Fruit fly (Drosophila melanogaster) whole organism, embryonic: Measurements from ENCODE around the gene CG4467.
A peak's percentile ranks its signal among the peaks of the same experiment; 100 is the strongest.

Source experiments
- Ada2b ChIP-seq: fragments of 200-800 bp; sonication (Bioruptor generic); IDR thresholded peaks from 2 replicates; pipeline ENCODE4 v1.3.6; 2022; ENCODE audit warnings: missing biosample characterization, missing genetic modification characterization
- Blimp-1 ChIP-seq: fragments of 200-800 bp; sonication (Bioruptor generic); optimal IDR thresholded peaks from 3 replicates; lab custom pipeline; 2018; ENCODE audit warnings: missing biosample characterization, missing genetic modification characterization, mild to moderate bottlenecking, moderate library complexity, missing genetic modification reagents
- CG10147 ChIP-seq: fragments of 200-800 bp; sonication (Bioruptor generic); optimal IDR thresholded peaks from 2 replicates; lab custom pipeline; 2019; ENCODE audit warnings: missing biosample characterization, mild to moderate bottlenecking, missing genetic modification characterization, moderate library complexity
- CG11695 ChIP-seq: fragments of 200-800 bp; sonication (Bioruptor generic); IDR thresholded peaks from 3 replicates; pipeline ENCODE4 v1.3.6; 2022; ENCODE audit warnings: missing biosample characterization, missing genetic modification characterization
- CG12942 ChIP-seq: fragments of 200-800 bp; sonication (Bioruptor generic); optimal IDR thresholded peaks from 3 replicates; lab custom pipeline; 2016; ENCODE audit warnings: missing biosample characterization, missing genetic modification characterization
- CG13424 ChIP-seq: fragments of 200-800 bp; sonication (Bioruptor generic); optimal IDR thresholded peaks from 2 replicates; lab custom pipeline; 2019; ENCODE audit warnings: missing biosample characterization, mild to moderate bottlenecking, missing genetic modification characterization, moderate library complexity
- CG15269 ChIP-seq: fragments of 200-800 bp; sonication (Bioruptor generic); optimal IDR thresholded peaks from 2 replicates; lab custom pipeline; 2018; ENCODE audit warnings: missing biosample characterization, mild to moderate bottlenecking, missing genetic modification characterization, moderate library complexity
- CG1603 ChIP-seq: fragments of 200-800 bp; sonication (Bioruptor generic); optimal IDR thresholded peaks from 2 replicates; lab custom pipeline; 2019; ENCODE audit warnings: missing biosample characterization, mild to moderate bottlenecking, missing genetic modification characterization, moderate library complexity
- CG17359 ChIP-seq: fragments of 200-800 bp; sonication (Bioruptor generic); optimal IDR thresholded peaks from 3 replicates; lab custom pipeline; 2018; ENCODE audit warnings: missing biosample characterization, mild to moderate bottlenecking, missing genetic modification characterization, moderate library complexity
- CG17829 ChIP-seq: fragments of 200-800 bp; optimal IDR thresholded peaks from 2 replicates; lab custom pipeline; 2019; ENCODE audit warnings: missing biosample characterization, mild to moderate bottlenecking, missing genetic modification characterization, moderate library complexity
- CG1792 ChIP-seq: fragments of 200-800 bp; sonication (Bioruptor generic); optimal IDR thresholded peaks from 2 replicates; lab custom pipeline; 2016; ENCODE audit warnings: missing biosample characterization, missing genetic modification characterization
- CG30020 ChIP-seq: fragments of 200-800 bp; optimal IDR thresholded peaks from 2 replicates; lab custom pipeline; 2019; ENCODE audit warnings: missing biosample characterization, mild to moderate bottlenecking, missing genetic modification characterization, moderate library complexity
- CG32532 ChIP-seq: fragments of 200-800 bp; sonication (Bioruptor generic); IDR thresholded peaks from 2 replicates; pipeline ENCODE4 v1.3.6; 2022; ENCODE audit warnings: missing biosample characterization, missing genetic modification characterization
- CG34376 ChIP-seq: fragments of 200-800 bp; sonication (Bioruptor generic); optimal IDR thresholded peaks from 2 replicates; lab custom pipeline; 2018; ENCODE audit warnings: missing biosample characterization, mild to moderate bottlenecking, missing genetic modification characterization
- CG7786 ChIP-seq: fragments of 200-800 bp; sonication (Bioruptor generic); optimal IDR thresholded peaks from 2 replicates; lab custom pipeline; 2016; ENCODE audit warnings: missing biosample characterization, missing genetic modification characterization
- CG9215 ChIP-seq: fragments of 200-800 bp; sonication (Bioruptor generic); IDR thresholded peaks from 2 replicates; pipeline ENCODE4 v1.3.6; 2022; ENCODE audit warnings: missing biosample characterization, missing genetic modification characterization
- CoRest ChIP-seq: fragments of 200-800 bp; sonication (Bioruptor generic); optimal IDR thresholded peaks from 3 replicates; lab custom pipeline; 2018; ENCODE audit warnings: missing biosample characterization, mild to moderate bottlenecking, missing genetic modification characterization, moderate library complexity
- Fer2 ChIP-seq: fragments of 200-800 bp; sonication (Bioruptor generic); optimal IDR thresholded peaks from 2 replicates; lab custom pipeline; 2018; ENCODE audit warnings: missing biosample characterization, mild to moderate bottlenecking, missing genetic modification characterization, moderate library complexity
- Fer3 ChIP-seq: fragments of 200-800 bp; sonication (Bioruptor generic); optimal IDR thresholded peaks from 2 replicates; lab custom pipeline; 2018; ENCODE audit warnings: missing biosample characterization, mild to moderate bottlenecking, missing genetic modification characterization, moderate library complexity
- Med ChIP-seq: fragments of 200-800 bp; sonication (Bioruptor generic); peaks from one replicate; lab custom pipeline; 2016; ENCODE audit warnings: missing biosample characterization, missing genetic modification characterization, mild to moderate bottlenecking, inconsistent platforms, moderate library complexity
- Meics ChIP-seq: fragments of 200-800 bp; sonication (Bioruptor generic); optimal IDR thresholded peaks from 2 replicates; lab custom pipeline; 2017; ENCODE audit warnings: missing biosample characterization, mild to moderate bottlenecking, missing genetic modification characterization
- Nf-YC ChIP-seq: fragments of 200-800 bp; optimal IDR thresholded peaks from 3 replicates; lab custom pipeline; 2019; ENCODE audit warnings: missing biosample characterization, mild to moderate bottlenecking, missing genetic modification characterization, moderate library complexity
- NfI ChIP-seq: fragments of 200-800 bp; sonication (Bioruptor generic); optimal IDR thresholded peaks from 3 replicates; lab custom pipeline; 2018; ENCODE audit warnings: missing biosample characterization, mild to moderate bottlenecking, missing genetic modification characterization, moderate library complexity
- Oli ChIP-seq: fragments of 200-800 bp; sonication (Bioruptor generic); optimal IDR thresholded peaks from 2 replicates; lab custom pipeline; 2018; ENCODE audit warnings: missing biosample characterization, mild to moderate bottlenecking, missing genetic modification characterization, moderate library complexity
- Side ChIP-seq: fragments of 200-800 bp; sonication (Bioruptor generic); optimal IDR thresholded peaks from 2 replicates; lab custom pipeline; 2016; ENCODE audit warnings: missing biosample characterization, missing genetic modification characterization
- bab2 ChIP-seq: fragments of 200-800 bp; sonication (Bioruptor generic); optimal IDR thresholded peaks from 2 replicates; lab custom pipeline; 2016; ENCODE audit warnings: missing biosample characterization, missing genetic modification characterization
- bcd ChIP-seq: fragments of 200-800 bp; sonication (Bioruptor generic); optimal IDR thresholded peaks from 2 replicates; lab custom pipeline; 2017; ENCODE audit warnings: missing biosample characterization, mild to moderate bottlenecking, missing genetic modification characterization
- bsh ChIP-seq, 2 experiments: fragments of 200-800 bp; sonication (Bioruptor generic); optimal IDR thresholded peaks; 2 replicates each; lab custom pipeline; 2017 to 2018; ENCODE audit warnings: mild to moderate bottlenecking in 2 of 2, missing biosample characterization in 2 of 2, missing genetic modification characterization in 2 of 2, moderate library complexity in 1 of 2
- corto ChIP-seq: fragments of 200-800 bp; sonication (Bioruptor generic); optimal IDR thresholded peaks from 2 replicates; lab custom pipeline; 2016; ENCODE audit warnings: missing biosample characterization, mild to moderate bottlenecking, missing genetic modification characterization, moderate library complexity
- cwo ChIP-seq: fragments of 200-800 bp; sonication (Bioruptor generic); optimal IDR thresholded peaks from 3 replicates; lab custom pipeline; 2017; ENCODE audit warnings: missing biosample characterization, missing genetic modification characterization, mild to moderate bottlenecking, moderate library complexity, missing genetic modification reagents
- esg ChIP-seq: fragments of 200-800 bp; sonication (Bioruptor generic); conservative IDR thresholded peaks from 2 replicates; pipeline ENCODE4 v1.3.6; 2022; ENCODE audit warnings: missing biosample characterization, missing genetic modification characterization
- fd102C ChIP-seq: fragments of 200-800 bp; sonication (Bioruptor generic); optimal IDR thresholded peaks from 2 replicates; lab custom pipeline; 2018; ENCODE audit warnings: missing biosample characterization, mild to moderate bottlenecking, missing genetic modification characterization, moderate library complexity
- fd3F ChIP-seq: fragments of 200-800 bp; sonication (Bioruptor generic); optimal IDR thresholded peaks from 2 replicates; lab custom pipeline; 2018; ENCODE audit warnings: missing biosample characterization, mild to moderate bottlenecking, missing genetic modification characterization, moderate library complexity
- fru ChIP-seq: fragments of >200 bp; optimal IDR thresholded peaks from 2 replicates; lab custom pipeline; 2017
- gt ChIP-seq: fragments of 200-800 bp; sonication (Bioruptor generic); IDR thresholded peaks from 2 replicates; pipeline ENCODE4 v1.3.6; 2022; ENCODE audit warnings: missing biosample characterization, missing genetic modification characterization
- h ChIP-seq: fragments of >200 bp; optimal IDR thresholded peaks from 2 replicates; lab custom pipeline; 2017
- hth ChIP-seq: fragments of >200 bp; optimal IDR thresholded peaks from 2 replicates; lab custom pipeline; 2017; ENCODE audit warnings: inconsistent platforms
- kah ChIP-seq: fragments of 200-800 bp; sonication (Bioruptor generic); optimal IDR thresholded peaks from 2 replicates; lab custom pipeline; 2018; ENCODE audit warnings: missing biosample characterization, mild to moderate bottlenecking, missing genetic modification characterization
- knrl ChIP-seq: fragments of 200-800 bp; sonication (Bioruptor generic); IDR thresholded peaks from 3 replicates; pipeline ENCODE4 v1.3.6; 2022; ENCODE audit warnings: missing biosample characterization, missing genetic modification characterization; ENCODE audit not compliant: partially characterized antibody
- lbe ChIP-seq: fragments of 200-800 bp; sonication (Bioruptor generic); optimal IDR thresholded peaks from 2 replicates; lab custom pipeline; 2016; ENCODE audit warnings: missing biosample characterization, mild to moderate bottlenecking, missing genetic modification characterization
- mld ChIP-seq: fragments of 200-800 bp; sonication (Bioruptor generic); IDR thresholded peaks from 3 replicates; pipeline ENCODE4 v1.3.6; 2022; ENCODE audit warnings: missing biosample characterization, missing genetic modification characterization; ENCODE audit not compliant: partially characterized antibody
- nerfin-1 ChIP-seq: fragments of 200-800 bp; sonication (Bioruptor generic); optimal IDR thresholded peaks from 3 replicates; lab custom pipeline; 2019; ENCODE audit warnings: missing biosample characterization, mild to moderate bottlenecking, missing genetic modification characterization, moderate library complexity
- pum ChIP-seq: fragments of 200-800 bp; sonication (Bioruptor generic); optimal IDR thresholded peaks from 2 replicates; lab custom pipeline; 2016; ENCODE audit warnings: missing biosample characterization, missing genetic modification characterization
- rib ChIP-seq: fragments of 200-800 bp; sonication (Bioruptor generic); IDR thresholded peaks from 2 replicates; pipeline ENCODE4 v1.3.6; 2022; ENCODE audit warnings: missing biosample characterization, missing genetic modification characterization
- schlank ChIP-seq: fragments of 200-800 bp; sonication (Bioruptor generic); optimal IDR thresholded peaks from 2 replicates; lab custom pipeline; 2018; ENCODE audit warnings: missing biosample characterization, mild to moderate bottlenecking, missing genetic modification characterization
- sens ChIP-seq: fragments of 200-800 bp; sonication (Bioruptor generic); peaks from one replicate; lab custom pipeline; 2016; ENCODE audit warnings: missing biosample characterization, missing genetic modification characterization
- tgo ChIP-seq: fragments of 200-800 bp; sonication (Bioruptor generic); IDR thresholded peaks from 3 replicates; pipeline ENCODE4 v1.3.6; 2022; ENCODE audit warnings: missing biosample characterization, missing genetic modification characterization
- unpg ChIP-seq: fragments of 200-800 bp; sonication (Bioruptor generic); optimal IDR thresholded peaks from 3 replicates; lab custom pipeline; 2018; ENCODE audit warnings: missing biosample characterization, mild to moderate bottlenecking, missing genetic modification characterization, moderate library complexity
- vfl ChIP-seq: fragments of 200-800 bp; sonication (Bioruptor generic); optimal IDR thresholded peaks from 2 replicates; lab custom pipeline; 2016; ENCODE audit warnings: missing biosample characterization, missing genetic modification characterization
- zfh1 ChIP-seq: fragments of 200-800 bp; sonication (Bioruptor generic); IDR thresholded peaks from 3 replicates; pipeline ENCODE4 v1.3.6; 2022; ENCODE audit warnings: missing biosample characterization, missing genetic modification characterization

CG4467 gene

DNA sequence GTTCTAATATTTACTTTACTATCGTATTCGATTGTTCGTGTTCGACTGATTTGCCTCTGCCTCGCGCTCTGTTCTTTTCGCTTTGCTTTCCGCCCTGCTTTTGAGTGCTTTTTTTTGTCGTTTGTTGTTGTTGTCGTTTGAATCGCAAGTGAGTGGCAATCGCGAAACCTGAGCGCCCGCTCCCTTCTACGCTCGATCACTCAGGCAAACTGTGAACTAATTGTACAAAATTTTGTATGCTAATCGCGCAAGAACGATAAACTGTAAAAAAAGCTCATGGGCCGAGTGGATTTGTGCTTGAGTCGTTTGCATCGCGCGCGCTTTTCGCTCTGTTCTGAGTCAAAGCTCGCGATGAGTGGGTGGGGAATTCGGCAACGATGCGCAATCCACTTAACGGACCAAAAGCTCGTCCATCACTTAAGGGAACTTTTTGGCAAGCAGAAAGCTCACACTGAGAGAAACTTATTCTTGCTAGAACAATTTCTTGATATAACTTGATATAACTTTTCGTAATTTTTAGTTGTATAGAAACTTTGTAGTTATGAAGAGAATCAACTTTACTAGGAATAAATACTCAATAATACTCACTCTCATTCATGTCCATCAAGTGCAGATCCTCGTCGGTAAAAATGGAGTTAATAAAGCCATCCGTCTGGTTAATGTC lies 57.5 kb downstream of the CG4467 start:
- TF ChIP-seq CG12942 (GFP tag; lab: Kevin White, UChicago), result no peak
- peak; percentile 57 for TF ChIP-seq unpg (GFP tag; lab: Kevin White, UChicago)
- peak in 1 of 2 experiments; percentile 23 for TF ChIP-seq bsh (GFP tag; optimal IDR thresholded peaks at IDR 0.05; lab: Kevin White, UChicago)
- TF ChIP-seq lbe (GFP tag; lab: Kevin White, UChicago), result peak; percentile 1
- no peak for TF ChIP-seq nerfin-1 (tag; lab: Kevin White, UChicago)
- no peak for TF ChIP-seq knrl
- 0 out of 2 replicates have a peak, but pooled peaks have one; percentile 37 for TF ChIP-seq rib
- TF ChIP-seq esg (GFP tag; lab: Robert Waterston, UW), result no peak
- no peak for TF ChIP-seq pum (GFP tag; lab: Kevin White, UChicago)
- peak; percentile 47; the same call in 1 of the 3 replicates for TF ChIP-seq CG11695
- peak; percentile 34 for TF ChIP-seq CG1603 (tag; lab: Kevin White, UChicago)
- TF ChIP-seq Oli, result peak; percentile 13
- TF ChIP-seq cwo, result peak; percentile 0
- no peak for TF ChIP-seq fru
- TF ChIP-seq CG17359 (tag; lab: Kevin White, UChicago), result peak; percentile 2
- peak; percentile 33 for TF ChIP-seq bcd (GFP tag; lab: Kevin White, UChicago)
- TF ChIP-seq Fer3, result peak; percentile 40
- TF ChIP-seq Blimp-1, result peak; percentile 9
- peak; percentile 51; the same call in 1 of the 2 replicates for TF ChIP-seq Ada2b (GFP tag; lab: Robert Waterston, UW)
- TF ChIP-seq CG17829, result no peak
- peak; percentile 4 for TF ChIP-seq NfI (GFP tag; lab: Kevin White, UChicago)
- TF ChIP-seq fd102C (GFP tag; lab: Kevin White, UChicago), result no peak
- peak; percentile 74 for TF ChIP-seq sens (GFP tag; lab: Kevin White, UChicago)
- no peak for TF ChIP-seq h (lab: Kevin White, UChicago)
- peak; percentile 85 for TF ChIP-seq Med (GFP tag; lab: Kevin White, UChicago)
- no peak for TF ChIP-seq CG30020 (tag; lab: Kevin White, UChicago)
- TF ChIP-seq fd3F (GFP tag; lab: Kevin White, UChicago), result no peak
- peak; percentile 86 for TF ChIP-seq CG34376 (GFP tag; lab: Kevin White, UChicago)
- TF ChIP-seq gt (GFP tag; lab: Robert Waterston, UW), result no peak
- TF ChIP-seq CG32532 (GFP tag; lab: Robert Waterston, UW), result peak; percentile 71
- no peak for TF ChIP-seq CG9215
- TF ChIP-seq CG1792 (GFP tag; lab: Kevin White, UChicago), result no peak
- peak; percentile 44 for TF ChIP-seq corto
- TF ChIP-seq bab2 (GFP tag; lab: Kevin White, UChicago), result peak; percentile 2
- TF ChIP-seq CoRest (tag; lab: Kevin White, UChicago), result peak; percentile 3
- TF ChIP-seq Meics (GFP tag; lab: Kevin White, UChicago), result peak; percentile 47
- no peak for TF ChIP-seq Side
- TF ChIP-seq vfl (GFP tag; lab: Kevin White, UChicago), result no peak
- peak; percentile 28 for TF ChIP-seq CG7786
- peak; percentile 34 for TF ChIP-seq CG15269 (tag; lab: Kevin White, UChicago)
- no peak for TF ChIP-seq hth
- TF ChIP-seq schlank (tag; lab: Kevin White, UChicago), result no peak
- peak; percentile 11 for TF ChIP-seq Nf-YC
- TF ChIP-seq tgo (GFP tag; lab: Robert Waterston, UW), result peak; percentile 38; the same call in 1 of the 3 replicates
- peak; percentile 3 for TF ChIP-seq CG10147 (GFP tag; lab: Kevin White, UChicago)
- TF ChIP-seq CG13424 (tag; lab: Kevin White, UChicago), result peak; percentile 21
- TF ChIP-seq mld (GFP tag; lab: Robert Waterston, UW), result 0 out of 3 replicates have a peak, but pooled peaks have one; percentile 40
- no peak for TF ChIP-seq Fer2
- no peak for TF ChIP-seq zfh1 (GFP tag; lab: Robert Waterston, UW)
- TF ChIP-seq kah (GFP tag; lab: Kevin White, UChicago), result no peak
